Worm (Caenorhabditis elegans): ENCODE results near the gene ttbk-6.

Gene ttbk-6

DNA sequence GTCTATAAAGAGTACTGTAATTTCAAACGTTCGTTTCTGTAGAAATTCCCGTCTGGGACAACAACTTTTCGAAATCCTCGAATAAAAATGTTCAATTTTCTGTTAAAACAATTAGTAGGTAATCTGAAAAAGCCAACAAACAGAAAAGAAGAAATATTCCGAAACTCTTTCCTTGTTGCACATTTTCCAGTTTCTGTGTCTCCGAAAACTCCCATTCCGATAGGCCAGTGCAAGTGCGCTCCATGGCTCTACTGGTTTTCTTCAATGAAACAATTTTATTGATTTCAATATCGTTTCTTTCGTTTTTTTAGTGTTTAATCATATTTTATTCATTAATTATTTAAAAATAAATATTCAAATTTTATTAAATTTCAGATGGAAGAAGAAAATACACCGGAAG is 28.1 kb downstream of the ttbk-6 start, which contains the start of gene F54D8.6 (continued):
- TF ChIP-seq snpc-4 (GFP tag; optimal IDR thresholded peaks at IDR 0.05) (no peak), snpc-4 (tag; optimal IDR thresholded peaks at IDR 0.05) (no peak), nhr-80 (tag; optimal IDR thresholded peaks at IDR 0.05) (no peak), B0261.1 (tag; optimal IDR thresholded peaks at IDR 0.05) (no peak), hsf-1 (GFP tag; IDR thresholded peaks at IDR 0.05) (no peak), ztf-3 (GFP tag; optimal IDR thresholded peaks at IDR 0.05) (no peak), F37B4.10 (GFP tag; IDR thresholded peaks at IDR 0.05) (no peak), attf-5 (GFP tag; optimal IDR thresholded peaks at IDR 0.05) (peak; percentile 8), hlh-12 (tag; optimal IDR thresholded peaks at IDR 0.05) (no peak)

DNA sequence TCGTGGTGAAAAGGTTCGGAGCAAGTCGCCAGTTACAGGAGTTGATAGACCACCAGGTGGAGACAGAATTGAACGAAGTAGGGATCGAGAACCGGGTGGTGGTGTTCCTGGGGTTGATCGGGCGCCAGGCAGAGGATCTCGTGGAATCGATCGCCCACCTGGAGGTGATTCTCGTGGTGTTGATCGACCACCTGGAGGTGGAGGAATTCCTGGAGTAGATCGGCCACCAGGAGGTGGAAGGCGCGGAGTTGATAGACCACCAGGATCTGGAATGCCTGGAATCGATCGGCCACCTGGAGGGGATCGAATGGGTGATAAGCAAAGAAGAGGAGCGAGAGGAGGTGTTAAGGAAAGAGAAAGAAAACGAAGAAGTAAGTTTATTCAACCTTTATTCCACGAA is 31.0 kb downstream of the ttbk-6 start:
- TF ChIP-seq xnd-1 (tag; optimal IDR thresholded peaks at IDR 0.05) (no peak), attf-3 (GFP tag; conservative IDR thresholded peaks at IDR 0.05) (no peak), ztf-6 (GFP tag; IDR thresholded peaks at IDR 0.05) (no peak), ztf-3 (GFP tag; optimal IDR thresholded peaks at IDR 0.05) (no peak), zfh-2 (GFP tag; conservative IDR thresholded peaks at IDR 0.05) (peak; percentile 84), ZK185.1 (tag; optimal IDR thresholded peaks at IDR 0.05; ENCODE audit: poor library complexity, severe bottlenecking) (no peak), F22D6.2 (tag; optimal IDR thresholded peaks at IDR 0.05) (no peak), aptf-2 (GFP tag; conservative IDR thresholded peaks at IDR 0.05) (no peak), ztf-28 (GFP tag; IDR thresholded peaks at IDR 0.05) (no peak)

DNA sequence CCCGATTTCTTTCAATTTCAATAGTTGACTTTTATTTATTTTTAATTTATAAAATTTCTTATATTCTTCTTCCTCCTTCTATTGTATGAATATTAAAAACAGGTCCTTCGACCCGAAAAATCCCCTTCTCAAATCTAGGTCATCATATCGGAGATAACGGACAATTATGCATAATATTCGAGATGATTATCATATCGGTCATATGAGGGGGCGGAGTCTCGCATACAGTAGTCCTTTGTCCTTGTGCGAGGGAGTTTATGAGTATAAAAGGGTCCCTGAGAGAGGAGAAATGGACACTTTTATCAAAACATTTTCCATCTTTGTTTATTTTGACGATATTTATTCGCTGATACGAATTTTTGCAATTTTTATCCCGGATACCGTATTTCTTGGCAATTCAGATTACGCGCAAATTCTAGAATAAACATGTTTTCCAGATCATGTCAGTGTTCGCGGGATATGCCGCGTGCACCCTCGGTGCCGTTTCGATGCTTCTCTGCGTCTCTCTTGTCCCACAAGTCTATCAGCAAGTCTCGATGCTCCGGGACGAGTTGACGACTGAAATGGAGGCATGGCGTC is 32.5 kb downstream of the ttbk-6 start, which contains the start of gene dpy-17:
Gene dpy-17, plus strand, starts transcription at position 438 of the 579 bp plus-strand sequence.
- TF ChIP-seq nfya-2 (GFP tag; IDR thresholded peaks at IDR 0.05) (no peak), ceh-100 (GFP tag; IDR thresholded peaks at IDR 0.05) (no peak), ceh-58 (GFP tag; IDR thresholded peaks at IDR 0.05) (no peak), attf-5 (GFP tag; optimal IDR thresholded peaks at IDR 0.05) (no peak), C17E4.6 (GFP tag; IDR thresholded peaks at IDR 0.05) (no peak), egl-44 (GFP tag; IDR thresholded peaks at IDR 0.05) (no peak), madf-6 (GFP tag; IDR thresholded peaks at IDR 0.05) (no peak), repo-1 (tag; optimal IDR thresholded peaks at IDR 0.05) (peak; percentile 35)

DNA sequence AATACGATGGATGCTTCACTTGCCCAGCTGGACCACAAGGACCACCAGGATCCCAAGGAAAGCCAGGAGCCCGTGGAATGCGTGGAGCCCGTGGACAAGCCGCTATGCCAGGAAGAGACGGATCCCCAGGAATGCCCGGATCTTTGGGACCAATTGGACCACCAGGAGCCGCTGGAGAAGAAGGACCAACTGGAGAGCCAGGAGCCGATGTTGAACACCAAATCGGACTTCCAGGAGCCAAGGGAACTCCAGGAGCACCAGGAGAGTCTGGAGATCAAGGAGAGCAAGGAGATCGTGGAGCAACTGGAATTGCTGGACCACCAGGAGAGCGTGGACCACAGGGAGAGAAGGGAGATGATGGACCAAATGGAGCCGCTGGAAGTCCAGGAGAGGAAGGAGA is 33.5 kb downstream of the ttbk-6 start:
- TF ChIP-seq egrh-3 (GFP tag; IDR thresholded peaks at IDR 0.05) = peak; percentile 62; the same call in 1 of the 2 replicates
- TF ChIP-seq F39B2.1 (GFP tag; IDR thresholded peaks at IDR 0.05) = no peak
- no peak for TF ChIP-seq ztf-3 (GFP tag; optimal IDR thresholded peaks at IDR 0.05)
- no peak for TF ChIP-seq lin-35 (GFP tag; optimal IDR thresholded peaks at IDR 0.05)
- peak; percentile 83 for TF ChIP-seq zfh-2 (GFP tag; conservative IDR thresholded peaks at IDR 0.05)
- TF ChIP-seq mel-28 (tag; optimal IDR thresholded peaks at IDR 0.05; ENCODE audit: borderline replicate concordance) = no peak

DNA sequence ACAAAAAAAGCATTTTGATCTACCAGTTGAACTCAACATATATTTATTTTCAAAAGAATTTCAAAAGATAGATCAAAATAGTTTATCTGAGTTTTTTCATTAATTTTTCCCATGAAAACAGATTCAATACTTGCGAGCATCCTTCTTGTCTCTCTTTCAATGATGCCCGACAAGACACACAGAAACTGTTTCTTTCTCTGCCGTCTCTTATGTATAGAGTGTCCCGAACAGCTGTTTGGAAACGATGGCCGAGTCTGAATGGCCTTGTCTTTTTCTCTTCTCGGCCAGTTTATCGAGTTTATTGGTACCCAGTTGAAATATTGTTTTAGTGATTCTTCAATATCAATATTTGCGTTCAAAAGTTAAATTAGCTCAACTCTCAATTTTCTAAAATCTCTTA is 34.2 kb downstream of the ttbk-6 start:
- TF ChIP-seq F23B12.7 (tag; optimal IDR thresholded peaks at IDR 0.05; ENCODE audit: insufficient read depth) (peak; percentile 5), ZK185.1 (tag; optimal IDR thresholded peaks at IDR 0.05; ENCODE audit: poor library complexity, severe bottlenecking) (peak; percentile 47), ceh-79 (tag; optimal IDR thresholded peaks at IDR 0.05) (no peak), nhr-80 (tag; optimal IDR thresholded peaks at IDR 0.05) (peak; percentile 47), ekl-4 (GFP tag; IDR thresholded peaks at IDR 0.05) (0 out of 2 replicates have a peak, but pooled peaks have one; percentile 13), rec-8 (tag; optimal IDR thresholded peaks at IDR 0.05) (no peak), ztf-18 (tag; optimal IDR thresholded peaks at IDR 0.05) (peak; percentile 30), nfya-1 (tag; optimal IDR thresholded peaks at IDR 0.05; ENCODE audit: borderline replicate concordance, insufficient read depth) (no peak), snpc-4 (GFP tag; optimal IDR thresholded peaks at IDR 0.05) (no peak), snpc-4 (tag; optimal IDR thresholded peaks at IDR 0.05) (peak in 1 of 4 experiments; percentile 42), hmg-1.2 (GFP tag; IDR thresholded peaks at IDR 0.05) (peak; percentile 79), mcd-1 (GFP tag; IDR thresholded peaks at IDR 0.05) (peak; percentile 45), madf-8 (GFP tag; conservative IDR thresholded peaks at IDR 0.05) (0 out of 2 replicates have a peak, but pooled peaks have one; percentile 28), attf-5 (GFP tag; optimal IDR thresholded peaks at IDR 0.05) (peak; percentile 68), ztf-22 (GFP tag; optimal IDR thresholded peaks at IDR 0.05) (no peak), madf-6 (GFP tag; IDR thresholded peaks at IDR 0.05) (peak; percentile 57; the same call in 1 of the 2 replicates), ceh-40 (GFP tag; IDR thresholded peaks at IDR 0.05) (no peak), lir-1 (GFP tag; conservative IDR thresholded peaks at IDR 0.05) (no peak), efl-1 (GFP tag; optimal IDR thresholded peaks at IDR 0.05) (peak; percentile 23)
